Worm (Caenorhabditis elegans): Measurements from ENCODE around the gene K02C4.3.

K02C4.3 gene

DNA sequence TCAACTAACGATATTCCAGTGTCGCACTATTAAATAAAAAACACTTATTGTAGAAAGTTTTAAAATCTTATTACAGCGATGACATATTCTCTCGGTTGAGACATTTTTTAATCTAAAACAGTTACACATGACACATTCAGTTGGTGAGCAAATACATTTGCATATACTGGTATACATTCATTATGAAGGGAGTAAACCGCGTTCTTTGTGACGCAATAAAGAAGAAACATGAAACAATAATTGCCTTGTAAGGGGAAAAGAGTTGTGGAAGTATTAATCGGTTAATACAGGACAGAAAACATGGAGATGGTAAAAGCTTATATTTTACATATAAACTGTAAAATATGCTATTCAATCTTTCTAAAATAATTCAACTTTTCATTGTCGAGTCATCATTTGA lies 35.3 kb downstream of the K02C4.3 start:
- TF ChIP-seq cog-1 (tag; optimal IDR thresholded peaks at IDR 0.05) (no peak), tab-1 (GFP tag; IDR thresholded peaks at IDR 0.05) (no peak), ztf-29 (GFP tag; IDR thresholded peaks at IDR 0.05) (no peak), ref-1 (GFP tag; conservative IDR thresholded peaks at IDR 0.05) (no peak), ztf-23 (GFP tag; IDR thresholded peaks at IDR 0.05) (no peak), klf-2 (GFP tag; conservative IDR thresholded peaks at IDR 0.05) (no peak), T22C8.4 (GFP tag; IDR thresholded peaks at IDR 0.05) (no peak), flt-1 (GFP tag; IDR thresholded peaks at IDR 0.05) (no peak), med-1 (GFP tag; optimal IDR thresholded peaks at IDR 0.05; ENCODE audit: insufficient read depth) (no peak)

DNA sequence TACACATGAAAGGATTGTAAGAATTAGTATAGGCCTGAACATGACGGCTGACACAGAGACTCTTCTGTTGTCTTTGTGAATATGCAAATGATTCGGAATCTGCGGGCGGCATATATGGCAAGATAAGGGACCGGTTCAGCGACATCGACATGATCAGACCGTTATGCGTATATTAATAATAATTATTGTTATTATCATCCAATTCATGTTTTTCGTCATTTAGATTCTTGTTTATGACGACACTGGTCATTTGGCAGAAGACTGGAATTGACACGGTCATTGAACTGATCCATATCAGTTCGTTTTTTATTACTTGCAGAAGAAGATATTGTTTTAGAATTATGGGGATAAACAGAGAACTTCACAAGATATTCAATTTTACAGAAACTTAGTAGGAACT lies 36.2 kb downstream of the K02C4.3 start, which contains the start of gene mtre-1:
Gene mtre-1 (minus strand): TSS at position 101 of the 400 bp plus-strand sequence.
- TF ChIP-seq ztf-23 (GFP tag; IDR thresholded peaks at IDR 0.05) (no peak), ztf-29 (GFP tag; IDR thresholded peaks at IDR 0.05) (no peak), T22C8.4 (GFP tag; IDR thresholded peaks at IDR 0.05) (no peak), klf-2 (GFP tag; conservative IDR thresholded peaks at IDR 0.05) (no peak), med-1 (GFP tag; optimal IDR thresholded peaks at IDR 0.05; ENCODE audit: insufficient read depth) (no peak), tab-1 (GFP tag; IDR thresholded peaks at IDR 0.05) (no peak), cog-1 (tag; optimal IDR thresholded peaks at IDR 0.05) (no peak), flt-1 (GFP tag; IDR thresholded peaks at IDR 0.05) (no peak), ref-1 (GFP tag; conservative IDR thresholded peaks at IDR 0.05) (no peak)

DNA sequence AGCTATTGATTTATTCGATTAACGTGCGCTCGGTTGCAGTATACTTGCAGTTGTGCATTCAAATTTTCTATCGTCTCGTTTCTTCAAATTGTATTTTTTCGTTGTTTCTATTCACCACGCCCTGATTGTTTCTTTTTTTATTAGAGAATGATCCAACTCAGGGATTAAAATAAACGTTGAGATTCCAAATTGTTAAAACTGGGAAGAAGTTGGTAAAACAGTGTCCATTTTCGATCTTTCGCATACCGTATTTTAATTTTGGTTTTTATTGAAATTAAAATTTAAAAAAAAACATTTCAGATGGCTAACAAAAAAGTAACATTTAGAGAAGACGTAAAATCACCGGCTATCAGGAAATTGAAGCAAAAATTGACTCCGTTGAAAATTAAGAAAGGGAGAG lies 39.4 kb downstream of the K02C4.3 start, which contains the start of gene apn-1:
Gene apn-1 (plus strand): TSS at position 301 of the 400 bp plus-strand sequence.
- TF ChIP-seq klf-2 (GFP tag; conservative IDR thresholded peaks at IDR 0.05) (no peak), flt-1 (GFP tag; IDR thresholded peaks at IDR 0.05) (no peak), ztf-23 (GFP tag; IDR thresholded peaks at IDR 0.05) (no peak), ztf-29 (GFP tag; IDR thresholded peaks at IDR 0.05) (no peak), cog-1 (tag; optimal IDR thresholded peaks at IDR 0.05) (no peak), med-1 (GFP tag; optimal IDR thresholded peaks at IDR 0.05; ENCODE audit: insufficient read depth) (no peak), tab-1 (GFP tag; IDR thresholded peaks at IDR 0.05) (no peak), T22C8.4 (GFP tag; IDR thresholded peaks at IDR 0.05) (no peak), ref-1 (GFP tag; conservative IDR thresholded peaks at IDR 0.05) (no peak)

DNA sequence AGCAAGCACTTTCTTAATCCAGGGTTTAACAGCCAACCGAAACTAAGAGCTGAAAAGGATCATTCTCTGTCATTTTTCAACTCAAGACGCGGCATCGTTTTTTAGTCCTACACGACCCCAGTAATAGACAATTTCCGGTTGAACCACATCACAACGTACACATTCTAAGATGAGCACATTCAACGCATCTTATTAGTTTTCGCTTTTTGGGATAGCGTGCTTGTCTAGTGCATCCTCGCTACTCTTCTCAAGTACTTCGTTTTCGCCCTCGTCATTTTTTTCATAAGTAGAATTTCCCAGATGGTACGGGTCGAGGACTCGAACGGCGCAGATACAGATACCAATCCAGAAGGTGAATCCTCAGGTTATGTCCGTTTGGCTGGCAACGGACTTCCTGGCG lies 44.4 kb downstream of the K02C4.3 start, which contains the start of gene T05H10.1:
Gene T05H10.1 (plus strand): TSS at position 301 of the 400 bp plus-strand sequence.
- TF ChIP-seq T22C8.4 (GFP tag; IDR thresholded peaks at IDR 0.05) (no peak), tab-1 (GFP tag; IDR thresholded peaks at IDR 0.05) (no peak), cog-1 (tag; optimal IDR thresholded peaks at IDR 0.05) (no peak), klf-2 (GFP tag; conservative IDR thresholded peaks at IDR 0.05) (no peak)

DNA sequence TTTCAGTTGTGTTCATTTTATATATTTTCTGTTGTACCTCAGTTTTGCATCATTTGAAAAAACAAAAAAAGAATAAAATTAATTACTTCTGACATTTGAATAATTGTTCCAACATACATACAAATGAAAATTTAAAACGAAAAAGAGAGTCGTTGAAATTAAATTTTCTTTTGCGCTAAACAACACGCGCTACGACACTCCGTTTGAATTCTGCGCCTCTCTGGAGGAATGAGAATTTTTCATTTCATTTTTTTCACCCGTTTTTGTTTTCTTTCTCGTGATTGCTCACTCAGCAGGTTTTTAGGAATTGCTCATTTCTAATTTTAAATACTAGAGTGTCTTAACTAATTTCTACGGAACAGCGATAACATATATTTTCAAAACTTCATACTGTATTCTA lies 45.0 kb downstream of the K02C4.3 start:
- no peak for TF ChIP-seq cog-1 (tag; optimal IDR thresholded peaks at IDR 0.05)

DNA sequence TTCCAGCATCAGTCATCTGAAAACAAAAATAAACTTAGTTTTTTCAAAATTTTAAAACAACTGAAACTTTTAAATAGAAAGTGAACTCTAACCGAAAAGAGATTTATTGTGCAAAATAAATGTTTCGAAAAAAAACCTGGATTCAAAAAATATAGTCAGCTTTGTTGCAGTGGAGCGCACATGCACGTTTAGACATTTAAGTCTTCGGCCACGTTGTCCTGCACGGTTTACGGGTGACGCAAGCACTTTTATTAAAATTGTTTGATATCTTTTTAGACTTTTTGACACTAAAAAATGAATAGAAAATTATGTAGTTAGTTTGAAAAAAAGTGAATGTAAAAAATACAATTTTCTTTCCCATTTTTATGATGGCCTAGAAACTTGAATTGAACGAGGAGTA lies 47.2 kb downstream of the K02C4.3 start, which contains the start of the genes ubh-4 and algn-6:
Gene ubh-4 (minus strand): TSS at position 182 of the 400 bp plus-strand sequence.
Gene algn-6 (plus strand): TSS at position 387 of the 400 bp plus-strand sequence.
- TF ChIP-seq ref-1 (GFP tag; conservative IDR thresholded peaks at IDR 0.05) (no peak), med-1 (GFP tag; optimal IDR thresholded peaks at IDR 0.05; ENCODE audit: insufficient read depth) (no peak), ztf-23 (GFP tag; IDR thresholded peaks at IDR 0.05) (no peak), tab-1 (GFP tag; IDR thresholded peaks at IDR 0.05) (no peak), ztf-29 (GFP tag; IDR thresholded peaks at IDR 0.05) (no peak), klf-2 (GFP tag; conservative IDR thresholded peaks at IDR 0.05) (no peak), cog-1 (tag; optimal IDR thresholded peaks at IDR 0.05) (no peak), T22C8.4 (GFP tag; IDR thresholded peaks at IDR 0.05) (no peak), flt-1 (GFP tag; IDR thresholded peaks at IDR 0.05) (no peak)

DNA sequence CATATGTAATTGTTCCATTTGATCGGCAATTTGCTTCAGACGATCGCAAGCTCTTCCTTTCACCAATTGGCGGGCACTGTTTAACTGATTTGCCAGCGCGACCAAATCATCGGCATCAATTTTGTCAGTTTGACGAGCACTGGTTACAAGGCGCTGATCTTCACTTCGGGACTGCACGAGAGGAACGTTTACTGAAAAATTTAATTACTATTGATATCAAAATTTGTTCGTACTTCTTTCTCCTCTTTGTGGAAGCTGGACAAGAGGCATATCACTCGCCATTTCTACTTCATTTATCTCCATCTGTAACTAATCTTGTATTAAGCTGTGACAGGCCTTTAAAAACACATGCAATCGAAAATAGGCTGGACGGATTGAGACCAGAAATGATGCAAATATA lies 48.8 kb downstream of the K02C4.3 start, which contains the start of gene C08B11.9:
Gene C08B11.9 (minus strand): TSS at position 307 of the 400 bp plus-strand sequence.
- TF ChIP-seq T22C8.4 (GFP tag; IDR thresholded peaks at IDR 0.05) (no peak), ztf-29 (GFP tag; IDR thresholded peaks at IDR 0.05) (no peak), med-1 (GFP tag; optimal IDR thresholded peaks at IDR 0.05; ENCODE audit: insufficient read depth) (no peak), cog-1 (tag; optimal IDR thresholded peaks at IDR 0.05) (no peak), ref-1 (GFP tag; conservative IDR thresholded peaks at IDR 0.05) (no peak), ztf-23 (GFP tag; IDR thresholded peaks at IDR 0.05) (no peak), flt-1 (GFP tag; IDR thresholded peaks at IDR 0.05) (no peak), klf-2 (GFP tag; conservative IDR thresholded peaks at IDR 0.05) (no peak), tab-1 (GFP tag; IDR thresholded peaks at IDR 0.05) (no peak)

DNA sequence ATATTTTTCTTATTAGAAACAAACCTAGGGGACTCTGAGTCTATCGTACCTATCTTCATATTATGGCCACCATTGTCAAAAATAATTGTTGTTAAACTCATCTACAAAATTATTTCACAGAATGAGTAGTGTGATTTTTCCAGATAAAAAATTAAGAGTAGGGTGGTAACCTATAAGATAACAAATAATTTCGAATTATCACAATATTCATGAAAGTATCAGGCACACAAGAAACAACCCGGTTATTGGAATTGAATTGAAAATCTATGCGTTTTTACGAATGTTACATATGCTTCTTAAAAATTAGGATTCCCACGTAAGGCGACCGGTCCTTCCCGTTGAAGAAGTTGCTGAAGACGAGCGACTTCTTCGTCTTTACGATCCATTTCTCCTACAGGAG lies 49.4 kb downstream of the K02C4.3 start, which contains the start of gene arp-6:
Gene arp-6 (minus strand): TSS at position 101 of the 400 bp plus-strand sequence.
- TF ChIP-seq T22C8.4 (GFP tag; IDR thresholded peaks at IDR 0.05): no peak

DNA sequence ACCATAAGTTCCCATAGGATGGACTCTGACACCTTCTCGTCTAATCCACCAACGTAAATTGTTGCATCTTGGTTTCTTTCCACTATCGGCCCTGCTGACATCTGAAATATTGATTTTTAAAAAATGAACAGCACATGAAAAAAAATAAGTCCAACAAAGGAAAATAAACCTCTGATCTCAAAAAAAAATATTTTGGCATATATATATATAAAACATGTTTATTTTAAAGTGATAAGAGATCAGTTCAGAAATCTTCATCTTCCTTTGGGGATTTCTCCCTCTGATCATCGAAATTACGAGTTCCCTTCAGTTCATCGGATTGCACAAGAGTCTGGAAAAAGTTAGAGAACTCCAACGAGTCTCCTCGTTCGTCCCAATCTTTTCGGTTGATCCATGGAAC lies 51.0 kb downstream of the K02C4.3 start, which contains the start of gene sap-49:
Gene sap-49 (minus strand): TSS at position 101 of the 400 bp plus-strand sequence.
- no peak for TF ChIP-seq med-1 (GFP tag; optimal IDR thresholded peaks at IDR 0.05; ENCODE audit: insufficient read depth)
- TF ChIP-seq ztf-29 (GFP tag; IDR thresholded peaks at IDR 0.05): no peak
- no peak for TF ChIP-seq T22C8.4 (GFP tag; IDR thresholded peaks at IDR 0.05)
- TF ChIP-seq flt-1 (GFP tag; IDR thresholded peaks at IDR 0.05): no peak
- TF ChIP-seq ref-1 (GFP tag; conservative IDR thresholded peaks at IDR 0.05): no peak
- no peak for TF ChIP-seq ztf-23 (GFP tag; IDR thresholded peaks at IDR 0.05)
- no peak for TF ChIP-seq klf-2 (GFP tag; conservative IDR thresholded peaks at IDR 0.05)
- no peak for TF ChIP-seq cog-1 (tag; optimal IDR thresholded peaks at IDR 0.05)
- TF ChIP-seq tab-1 (GFP tag; IDR thresholded peaks at IDR 0.05): no peak

DNA sequence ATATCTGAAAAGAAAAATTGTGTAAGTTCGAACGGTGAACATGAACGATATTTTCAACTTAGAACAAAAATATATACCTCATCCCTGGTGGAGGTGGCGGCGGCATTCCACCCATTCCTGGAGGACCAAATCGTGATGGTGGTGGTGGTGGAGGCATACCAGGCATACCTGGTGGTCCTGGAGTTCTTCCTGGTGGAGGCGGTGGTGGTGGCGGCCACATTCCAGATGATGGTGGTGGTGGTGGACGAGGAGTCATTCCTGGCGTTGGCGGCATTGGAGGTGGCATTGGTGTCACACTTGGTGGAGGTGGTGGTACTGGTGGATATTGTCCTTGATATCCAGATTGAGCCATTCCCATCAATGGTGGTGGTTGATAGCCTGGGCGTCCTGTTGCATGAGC lies 52.0 kb downstream of the K02C4.3 start:
- TF ChIP-seq flt-1 (GFP tag; IDR thresholded peaks at IDR 0.05) (no peak), klf-2 (GFP tag; conservative IDR thresholded peaks at IDR 0.05) (no peak), med-1 (GFP tag; optimal IDR thresholded peaks at IDR 0.05; ENCODE audit: insufficient read depth) (no peak), cog-1 (tag; optimal IDR thresholded peaks at IDR 0.05) (no peak), T22C8.4 (GFP tag; IDR thresholded peaks at IDR 0.05) (no peak), ztf-29 (GFP tag; IDR thresholded peaks at IDR 0.05) (no peak), ztf-23 (GFP tag; IDR thresholded peaks at IDR 0.05) (no peak), tab-1 (GFP tag; IDR thresholded peaks at IDR 0.05) (no peak), ref-1 (GFP tag; conservative IDR thresholded peaks at IDR 0.05) (no peak)
